Fruit fly (Drosophila melanogaster) whole organism, wandering third instar larva: ENCODE measurements around the gene wb.

Experiments used
- Abd-B ChIP-seq: fragments of >200 bp; optimal IDR thresholded peaks from 2 replicates; lab custom pipeline; 2017; ENCODE audit warnings: missing biosample characterization, missing genetic modification characterization
- CG32264 ChIP-seq: fragments of 200-800 bp; sonication (Bioruptor generic); optimal IDR thresholded peaks from 2 replicates; lab custom pipeline; 2016; ENCODE audit warnings: missing biosample characterization, missing genetic modification characterization
- CrebA ChIP-seq: fragments of 200-800 bp; sonication (Bioruptor generic); optimal IDR thresholded peaks from 2 replicates; lab custom pipeline; 2016; ENCODE audit warnings: missing biosample characterization, mild to moderate bottlenecking, missing genetic modification characterization, borderline replicate concordance
- GATAd ChIP-seq: sonication (Bioruptor generic); optimal IDR thresholded peaks from 2 replicates; lab custom pipeline; 2016; ENCODE audit warnings: missing biosample characterization, missing genetic modification characterization
- HLH106 ChIP-seq: fragments of 200-800 bp; optimal IDR thresholded peaks from 3 replicates; lab custom pipeline; 2019; ENCODE audit warnings: missing biosample characterization, mild to moderate bottlenecking, missing genetic modification characterization, moderate library complexity
- Hnf4 ChIP-seq: fragments of 200-800 bp; sonication (Bioruptor generic); optimal IDR thresholded peaks from 2 replicates; lab custom pipeline; 2016; ENCODE audit warnings: missing biosample characterization, mild to moderate bottlenecking, missing genetic modification characterization
- Hr83 ChIP-seq: fragments of 200-300 bp; sonication (Bioruptor generic); optimal IDR thresholded peaks from 2 replicates; lab custom pipeline; 2016; ENCODE audit warnings: missing biosample characterization, mild to moderate bottlenecking, missing genetic modification characterization, moderate library complexity; ENCODE audit not compliant: poor library complexity, severe bottlenecking
- Jra ChIP-seq: sonication (Bioruptor generic); optimal IDR thresholded peaks from 2 replicates; lab custom pipeline; 2016; ENCODE audit warnings: missing biosample characterization, missing genetic modification characterization
- Mio ChIP-seq: sonication (Bioruptor generic); optimal IDR thresholded peaks from 2 replicates; lab custom pipeline; 2016; ENCODE audit warnings: missing biosample characterization, missing genetic modification characterization
- Myc ChIP-seq: fragments of >200 bp; optimal IDR thresholded peaks from 2 replicates; lab custom pipeline; 2017
- N ChIP-seq: fragments of >200 bp; optimal IDR thresholded peaks from 2 replicates; lab custom pipeline; 2018; ENCODE audit warnings: missing biosample characterization, missing external identifiers, missing genetic modification characterization
- OdsH ChIP-seq: fragments of 200-800 bp; sonication (Bioruptor generic); optimal IDR thresholded peaks from 2 replicates; lab custom pipeline; 2016; ENCODE audit warnings: missing biosample characterization, mild to moderate bottlenecking, missing genetic modification characterization
- Rel ChIP-seq, 2 experiments: fragments of 200-800 bp; sonication (Bioruptor generic) in 1 of 2; optimal IDR thresholded peaks; 2 replicates in 1 of 2; 3 replicates in 1 of 2; lab custom pipeline; 2016 to 2019; ENCODE audit warnings: mild to moderate bottlenecking in 2 of 2, missing biosample characterization in 2 of 2, missing genetic modification characterization in 2 of 2, moderate library complexity in 1 of 2
- Sp1 ChIP-seq: fragments of 200-800 bp; sonication (Bioruptor generic); optimal IDR thresholded peaks from 3 replicates; lab custom pipeline; 2019; ENCODE audit warnings: missing biosample characterization, mild to moderate bottlenecking, missing genetic modification characterization, moderate library complexity
- brk ChIP-seq: fragments of 200-800 bp; sonication (Bioruptor generic); optimal IDR thresholded peaks from 2 replicates; lab custom pipeline; 2016; ENCODE audit warnings: missing biosample characterization, mild to moderate bottlenecking, missing genetic modification characterization
- dl ChIP-seq, 2 experiments: fragments of 175-275, 200-275 bp in 1 of 2; fragments of 200-275 bp in 1 of 2; sonication (Bioruptor generic); optimal IDR thresholded peaks; lab custom pipeline; 2018; ENCODE audit warnings: mild to moderate bottlenecking in 2 of 2, missing biosample characterization in 2 of 2, missing genetic modification characterization in 2 of 2, moderate library complexity in 2 of 2; ENCODE audit not compliant: partially characterized antibody in 2 of 2, insufficient read depth in 1 of 2
- dmrt93B ChIP-seq: fragments of 200-800 bp; sonication (Bioruptor generic); optimal IDR thresholded peaks from 2 replicates; lab custom pipeline; 2018; ENCODE audit warnings: missing biosample characterization, mild to moderate bottlenecking, missing genetic modification characterization
- dsf ChIP-seq: sonication (Bioruptor generic); optimal IDR thresholded peaks from 2 replicates; lab custom pipeline; 2016; ENCODE audit warnings: missing biosample characterization, missing genetic modification characterization, borderline replicate concordance
- ey ChIP-seq: fragments of 200-800 bp; sonication (Bioruptor generic); optimal IDR thresholded peaks from 2 replicates; lab custom pipeline; 2016; ENCODE audit warnings: missing biosample characterization, missing genetic modification characterization
- foxo ChIP-seq, 2 experiments: fragments of 200-800 bp; sonication (Bioruptor generic); optimal IDR thresholded peaks; 2 replicates in 1 of 2; 3 replicates in 1 of 2; lab custom pipeline; 2016 to 2017; ENCODE audit warnings: missing biosample characterization in 2 of 2, missing genetic modification characterization in 2 of 2
- h ChIP-seq: fragments of 200-800 bp; sonication (Bioruptor generic); optimal IDR thresholded peaks from 3 replicates; lab custom pipeline; 2016; ENCODE audit warnings: missing biosample characterization, mild to moderate bottlenecking, missing genetic modification characterization
- jim ChIP-seq: fragments of 175-275, 200-325 bp; sonication (Bioruptor generic); optimal IDR thresholded peaks from 2 replicates; lab custom pipeline; 2016; ENCODE audit warnings: missing biosample characterization, mild to moderate bottlenecking, missing genetic modification characterization
- lola ChIP-seq: fragments of >200 bp; optimal IDR thresholded peaks from 2 replicates; lab custom pipeline; 2017; ENCODE audit warnings: missing biosample characterization, missing genetic modification characterization
- pan ChIP-seq: fragments of >200 bp; optimal IDR thresholded peaks from 2 replicates; lab custom pipeline; 2017
- psq ChIP-seq: fragments of 200-800 bp; sonication (Bioruptor generic); optimal IDR thresholded peaks from 3 replicates; lab custom pipeline; 2017; ENCODE audit warnings: missing biosample characterization, mild to moderate bottlenecking, missing genetic modification characterization, moderate library complexity
- rgr ChIP-seq: fragments of 200-800 bp; sonication (Bioruptor generic); optimal IDR thresholded peaks from 3 replicates; lab custom pipeline; 2016; ENCODE audit warnings: missing biosample characterization, mild to moderate bottlenecking, missing genetic modification characterization
- sage ChIP-seq: fragments of 200-800 bp; sonication (Bioruptor generic); optimal IDR thresholded peaks from 2 replicates; lab custom pipeline; 2016; ENCODE audit warnings: missing biosample characterization, mild to moderate bottlenecking, missing genetic modification characterization
- sv ChIP-seq: fragments of 200-800 bp; sonication (Bioruptor generic); optimal IDR thresholded peaks from 3 replicates; lab custom pipeline; 2016; ENCODE audit warnings: missing biosample characterization, missing genetic modification characterization
- usp ChIP-seq: fragments of >200 bp; optimal IDR thresholded peaks from 2 replicates; lab custom pipeline; 2017; ENCODE audit warnings: missing biosample characterization, missing genetic modification characterization
- woc ChIP-seq: sonication (Bioruptor generic); optimal IDR thresholded peaks from 2 replicates; lab custom pipeline; 2016; ENCODE audit warnings: missing biosample characterization, mild to moderate bottlenecking, missing genetic modification characterization

The wb gene

dm6 chr2L:14245981-14246380, 16.8 kb upstream of the wb start:
- TF ChIP-seq ey (GFP tag; lab: Kevin White, UChicago) (no peak), CrebA (no peak), Mio (no peak), sage (no peak)

- TF ChIP-seq N (GFP tag; lab: Kevin White, UChicago): no peak
- TF ChIP-seq sv (GFP tag; lab: Kevin White, UChicago): no peak
- no peak for TF ChIP-seq dmrt93B (GFP tag; lab: Kevin White, UChicago)
- no peak for TF ChIP-seq Mio
- no peak for TF ChIP-seq foxo (GFP tag; optimal IDR thresholded peaks at IDR 0.05; lab: Kevin White, UChicago)
- TF ChIP-seq jim (GFP tag; lab: Kevin White, UChicago): no peak
- no peak for TF ChIP-seq brk (GFP tag; lab: Kevin White, UChicago)
- TF ChIP-seq psq (GFP tag; lab: Kevin White, UChicago): no peak
- TF ChIP-seq woc (GFP tag; lab: Kevin White, UChicago): no peak
- TF ChIP-seq dl (GFP tag; optimal IDR thresholded peaks at IDR 0.05; lab: Kevin White, UChicago; ENCODE audit: insufficient read depth in 1 of 2, partially characterized antibody in 2 of 2): no peak
- no peak for TF ChIP-seq CG32264 (GFP tag; lab: Kevin White, UChicago)
- TF ChIP-seq h (GFP tag; lab: Kevin White, UChicago): no peak
- TF ChIP-seq rgr (GFP tag; lab: Kevin White, UChicago): no peak
- TF ChIP-seq dsf (GFP tag; lab: Kevin White, UChicago): no peak
- TF ChIP-seq Sp1 (GFP tag; lab: Kevin White, UChicago): no peak
- no peak for TF ChIP-seq Jra
- no peak for TF ChIP-seq OdsH (GFP tag; lab: Kevin White, UChicago)
- no peak for TF ChIP-seq GATAd
- TF ChIP-seq, all 38 proteins: peak for 0
Observed at dm6 chr2L:14247853-14248252, 15.0 kb upstream of the wb start.

dm6 chr2L:14251806-14252205, 11.0 kb upstream of the wb start:
- TF ChIP-seq Myc (lab: Kevin White, UChicago) (no peak), woc (GFP tag; lab: Kevin White, UChicago) (no peak), Hnf4 (GFP tag; lab: Kevin White, UChicago) (no peak), Abd-B (GFP tag; lab: Kevin White, UChicago) (no peak), Rel (GFP tag; optimal IDR thresholded peaks at IDR 0.05; lab: Kevin White, UChicago) (no peak), Rel (tag; optimal IDR thresholded peaks at IDR 0.05; lab: Kevin White, UChicago) (no peak), dl (GFP tag; optimal IDR thresholded peaks at IDR 0.05; lab: Kevin White, UChicago; ENCODE audit: insufficient read depth in 1 of 2, partially characterized antibody in 2 of 2) (no peak), h (GFP tag; lab: Kevin White, UChicago) (no peak), pan (lab: Kevin White, UChicago) (no peak), Sp1 (GFP tag; lab: Kevin White, UChicago) (no peak), jim (GFP tag; lab: Kevin White, UChicago) (no peak)

- TF ChIP-seq Myc (lab: Kevin White, UChicago) (peak; percentile 73), foxo (GFP tag; optimal IDR thresholded peaks at IDR 0.05; lab: Kevin White, UChicago) (no peak), Hr83 (GFP tag; lab: Kevin White, UChicago) (no peak), sage (no peak), sv (GFP tag; lab: Kevin White, UChicago) (no peak), Abd-B (GFP tag; lab: Kevin White, UChicago) (no peak), Hnf4 (GFP tag; lab: Kevin White, UChicago) (no peak), psq (GFP tag; lab: Kevin White, UChicago) (no peak), woc (GFP tag; lab: Kevin White, UChicago) (no peak), usp (GFP tag; lab: Kevin White, UChicago) (no peak), HLH106 (tag; lab: Kevin White, UChicago) (peak; percentile 28), CrebA (no peak), dl (GFP tag; optimal IDR thresholded peaks at IDR 0.05; lab: Kevin White, UChicago; ENCODE audit: insufficient read depth in 1 of 2, partially characterized antibody in 2 of 2) (no peak)
Observed at dm6 chr2L:14252271-14252870, 10.5 kb upstream of the wb start.

- no peak for TF ChIP-seq Hnf4 (GFP tag; lab: Kevin White, UChicago)
- no peak for TF ChIP-seq HLH106 (tag; lab: Kevin White, UChicago)
- TF ChIP-seq sv (GFP tag; lab: Kevin White, UChicago): no peak
- TF ChIP-seq GATAd: no peak
- TF ChIP-seq lola (GFP tag; lab: Kevin White, UChicago): no peak
Observed at dm6 chr2L:14258603-14259002, 4.2 kb upstream of the wb start.
